Fruit fly (Drosophila melanogaster) whole organism, embryonic: ENCODE measurements around the gene Bx.
A peak's percentile ranks its signal among the peaks of the same experiment; 100 is the strongest.

Source experiments
- Antp ChIP-seq: fragments of 200-800 bp; sonication (Bioruptor generic); optimal IDR thresholded peaks from 3 replicates; lab custom pipeline; 2016; ENCODE audit warnings: missing biosample characterization, missing genetic modification characterization
- Bdp1 ChIP-seq: fragments of 200-800 bp; sonication (Bioruptor generic); optimal IDR thresholded peaks from 3 replicates; lab custom pipeline; 2016; ENCODE audit warnings: missing biosample characterization, missing genetic modification characterization
- CG10147 ChIP-seq: fragments of 200-800 bp; sonication (Bioruptor generic); optimal IDR thresholded peaks from 2 replicates; lab custom pipeline; 2019; ENCODE audit warnings: missing biosample characterization, mild to moderate bottlenecking, missing genetic modification characterization, moderate library complexity
- CG12104 ChIP-seq: fragments of 200-800 bp; sonication (Bioruptor generic); optimal IDR thresholded peaks from 3 replicates; lab custom pipeline; 2016; ENCODE audit warnings: missing biosample characterization, missing genetic modification characterization
- CG12236 ChIP-seq: fragments of 200-800 bp; sonication (Bioruptor generic); optimal IDR thresholded peaks from 2 replicates; lab custom pipeline; 2016; ENCODE audit warnings: missing biosample characterization, missing genetic modification characterization
- CG13296 ChIP-seq: fragments of 200-800 bp; sonication (Bioruptor generic); optimal IDR thresholded peaks from 3 replicates; lab custom pipeline; 2018; ENCODE audit warnings: missing biosample characterization, mild to moderate bottlenecking, missing genetic modification characterization
- CG16813 ChIP-seq: fragments of 200-800 bp; sonication (Bioruptor generic); IDR thresholded peaks from 3 replicates; pipeline ENCODE4 v1.3.6; 2022; ENCODE audit warnings: missing biosample characterization, missing genetic modification characterization; ENCODE audit not compliant: partially characterized antibody
- CG1832 ChIP-seq: fragments of 200-800 bp; sonication (Bioruptor generic); optimal IDR thresholded peaks from 2 replicates; lab custom pipeline; 2017; ENCODE audit warnings: missing biosample characterization, mild to moderate bottlenecking, missing genetic modification characterization, inconsistent platforms
- CG2116 ChIP-seq: fragments of 200-800 bp; sonication (Bioruptor generic); optimal IDR thresholded peaks from 3 replicates; lab custom pipeline; 2018; ENCODE audit warnings: missing biosample characterization, mild to moderate bottlenecking, missing genetic modification characterization
- CG2712 ChIP-seq: fragments of 200-800 bp; optimal IDR thresholded peaks from 3 replicates; lab custom pipeline; 2019; ENCODE audit warnings: missing biosample characterization, mild to moderate bottlenecking, missing genetic modification characterization, moderate library complexity
- CG2875 ChIP-seq: fragments of 200-800 bp; sonication (Bioruptor generic); optimal IDR thresholded peaks from 2 replicates; lab custom pipeline; 2017; ENCODE audit warnings: missing biosample characterization, mild to moderate bottlenecking, missing genetic modification characterization, missing genetic modification reagents
- CG3281 ChIP-seq: fragments of 200-800 bp; sonication (Bioruptor generic); optimal IDR thresholded peaks from 3 replicates; lab custom pipeline; 2017; ENCODE audit warnings: missing biosample characterization, mild to moderate bottlenecking, missing genetic modification characterization
- CG3407 ChIP-seq: fragments of 200-800 bp; sonication (Bioruptor generic); optimal IDR thresholded peaks from 2 replicates; lab custom pipeline; 2018; ENCODE audit warnings: missing biosample characterization, mild to moderate bottlenecking, missing genetic modification characterization
- CG4617 ChIP-seq: fragments of 200-800 bp; sonication (Bioruptor generic); optimal IDR thresholded peaks from 3 replicates; lab custom pipeline; 2016; ENCODE audit warnings: missing biosample characterization, missing genetic modification characterization, borderline replicate concordance
- CG6254 ChIP-seq: fragments of 200-800 bp; sonication (Bioruptor generic); optimal IDR thresholded peaks from 3 replicates; lab custom pipeline; 2017; ENCODE audit warnings: mild to moderate bottlenecking, missing biosample characterization, missing genetic modification reagents, missing genetic modification characterization
- CG7839 ChIP-seq: fragments of 200-800 bp; sonication (Bioruptor generic); optimal IDR thresholded peaks from 3 replicates; lab custom pipeline; 2018; ENCODE audit warnings: missing biosample characterization, mild to moderate bottlenecking, missing genetic modification characterization, moderate library complexity
- Chrac-16 ChIP-seq: fragments of 200-800 bp; sonication (Bioruptor generic); optimal IDR thresholded peaks from 3 replicates; lab custom pipeline; 2016; ENCODE audit warnings: missing biosample characterization, missing genetic modification characterization
- CkIIα-i1 ChIP-seq: fragments of 200-800 bp; sonication (Bioruptor generic); IDR thresholded peaks from 2 replicates; pipeline ENCODE4 v1.3.6; 2022; ENCODE audit warnings: missing biosample characterization, missing genetic modification characterization
- CrebB ChIP-seq: fragments of 200-800 bp; sonication (Bioruptor generic); optimal IDR thresholded peaks from 3 replicates; lab custom pipeline; 2018; ENCODE audit warnings: missing biosample characterization, mild to moderate bottlenecking, missing genetic modification characterization
- Dek ChIP-seq: fragments of 200-800 bp; sonication (Bioruptor generic); optimal IDR thresholded peaks from 3 replicates; lab custom pipeline; 2019; ENCODE audit warnings: missing biosample characterization, mild to moderate bottlenecking, missing genetic modification characterization, moderate library complexity
- Doc2 ChIP-seq: fragments of 200-800 bp; sonication (Bioruptor generic); IDR thresholded peaks from 2 replicates; pipeline ENCODE4 v1.3.6; 2022; ENCODE audit warnings: missing biosample characterization, missing genetic modification characterization
- MBD-R2 ChIP-seq: fragments of 200-800 bp; sonication (Bioruptor generic); IDR thresholded peaks from 2 replicates; pipeline ENCODE4 v1.3.6; 2022; ENCODE audit warnings: missing biosample characterization, missing genetic modification characterization
- Mrtf ChIP-seq: fragments of 200-800 bp; sonication (Bioruptor generic); IDR thresholded peaks from 3 replicates; pipeline ENCODE4 v1.3.6; 2022; ENCODE audit warnings: missing biosample characterization, missing genetic modification characterization
- Neu2 ChIP-seq: fragments of 200-800 bp; sonication (Bioruptor generic); optimal IDR thresholded peaks from 3 replicates; lab custom pipeline; 2016; ENCODE audit warnings: missing biosample characterization, missing genetic modification characterization, borderline replicate concordance
- Sox102F ChIP-seq: fragments of 200-800 bp; sonication (Bioruptor generic); optimal IDR thresholded peaks from 2 replicates; lab custom pipeline; 2018; ENCODE audit warnings: missing biosample characterization, mild to moderate bottlenecking, missing genetic modification characterization, moderate library complexity
- Spps ChIP-seq: fragments of 200-800 bp; sonication (Bioruptor generic); optimal IDR thresholded peaks from 2 replicates; lab custom pipeline; 2018; ENCODE audit warnings: missing biosample characterization, mild to moderate bottlenecking, missing genetic modification characterization
- al ChIP-seq: fragments of 200-800 bp; sonication (Bioruptor generic); IDR thresholded peaks from 2 replicates; pipeline ENCODE4 v1.3.6; 2022; ENCODE audit warnings: missing biosample characterization, missing genetic modification characterization
- ap ChIP-seq: fragments of 200-800 bp; sonication (Bioruptor generic); IDR thresholded peaks from 2 replicates; pipeline ENCODE4 v1.3.6; 2022; ENCODE audit warnings: missing biosample characterization, missing genetic modification characterization
- ato ChIP-seq: fragments of 200-800 bp; sonication (Bioruptor generic); IDR thresholded peaks from 2 replicates; pipeline ENCODE4 v1.3.6; 2022; ENCODE audit warnings: missing biosample characterization, missing genetic modification characterization; ENCODE audit not compliant: partially characterized antibody
- bigmax ChIP-seq: fragments of 200-800 bp; sonication (Bioruptor generic); optimal IDR thresholded peaks from 2 replicates; lab custom pipeline; 2018; ENCODE audit warnings: missing biosample characterization, mild to moderate bottlenecking, missing genetic modification characterization
- chm ChIP-seq: fragments of 200-800 bp; sonication (Bioruptor generic); IDR thresholded peaks from 2 replicates; pipeline ENCODE4 v1.3.6; 2022; ENCODE audit warnings: missing biosample characterization, missing genetic modification characterization
- ci ChIP-seq: fragments of 200-800 bp; sonication (Bioruptor generic); IDR thresholded peaks from 3 replicates; pipeline ENCODE4 v1.3.6; 2022; ENCODE audit warnings: missing biosample characterization, missing genetic modification characterization
- da ChIP-seq: fragments of 200-800 bp; sonication (Bioruptor generic); optimal IDR thresholded peaks from 2 replicates; lab custom pipeline; 2016; ENCODE audit warnings: missing biosample characterization, missing genetic modification characterization
- dmrt11E ChIP-seq: fragments of 200-800 bp; sonication (Bioruptor generic); optimal IDR thresholded peaks from 3 replicates; lab custom pipeline; 2018; ENCODE audit warnings: missing biosample characterization, mild to moderate bottlenecking, missing genetic modification characterization, moderate library complexity
- dysf ChIP-seq: fragments of 200-800 bp; sonication (Bioruptor generic); IDR thresholded peaks from 3 replicates; pipeline ENCODE4 v1.3.6; 2022; ENCODE audit warnings: missing biosample characterization, missing genetic modification characterization
- fd3F ChIP-seq: fragments of 200-800 bp; sonication (Bioruptor generic); optimal IDR thresholded peaks from 2 replicates; lab custom pipeline; 2018; ENCODE audit warnings: missing biosample characterization, mild to moderate bottlenecking, missing genetic modification characterization, moderate library complexity
- hb ChIP-seq: fragments of 200-800 bp; sonication (Bioruptor generic); IDR thresholded peaks from 3 replicates; pipeline ENCODE4 v1.3.6; 2022; ENCODE audit warnings: missing biosample characterization, missing genetic modification characterization; ENCODE audit not compliant: partially characterized antibody
- lbe ChIP-seq: fragments of 200-800 bp; sonication (Bioruptor generic); optimal IDR thresholded peaks from 2 replicates; lab custom pipeline; 2016; ENCODE audit warnings: missing biosample characterization, mild to moderate bottlenecking, missing genetic modification characterization
- mam ChIP-seq: fragments of 200-800 bp; sonication (Bioruptor generic); optimal IDR thresholded peaks from 3 replicates; lab custom pipeline; 2016; ENCODE audit warnings: missing biosample characterization, missing genetic modification characterization
- oc ChIP-seq: fragments of 200-800 bp; sonication (Bioruptor generic); optimal IDR thresholded peaks from 2 replicates; lab custom pipeline; 2018; ENCODE audit warnings: missing biosample characterization, mild to moderate bottlenecking, missing genetic modification characterization, moderate library complexity
- otp ChIP-seq: fragments of 200-800 bp; sonication (Bioruptor generic); IDR thresholded peaks from 3 replicates; pipeline ENCODE4, ENCODE4 v1.3.6; 2022; ENCODE audit warnings: missing biosample characterization, missing genetic modification characterization
- schlank ChIP-seq: fragments of 200-800 bp; sonication (Bioruptor generic); optimal IDR thresholded peaks from 2 replicates; lab custom pipeline; 2018; ENCODE audit warnings: missing biosample characterization, mild to moderate bottlenecking, missing genetic modification characterization
- slbo ChIP-seq: fragments of 200-800 bp; sonication (Bioruptor generic); IDR thresholded peaks from 2 replicates; pipeline ENCODE4 v1.3.6; 2022; ENCODE audit warnings: missing biosample characterization, missing genetic modification characterization
- slp2 ChIP-seq: fragments of 200-800 bp; sonication (Bioruptor generic); optimal IDR thresholded peaks from 2 replicates; lab custom pipeline; 2016; ENCODE audit warnings: missing biosample characterization, missing genetic modification characterization
- sqz ChIP-seq: fragments of 200-800 bp; sonication (Bioruptor generic); optimal IDR thresholded peaks from 3 replicates; lab custom pipeline; 2018; ENCODE audit warnings: missing biosample characterization, mild to moderate bottlenecking, missing genetic modification characterization
- vfl ChIP-seq: fragments of 200-800 bp; sonication (Bioruptor generic); optimal IDR thresholded peaks from 2 replicates; lab custom pipeline; 2016; ENCODE audit warnings: missing biosample characterization, missing genetic modification characterization
- wek ChIP-seq: fragments of 200-800 bp; sonication (Bioruptor generic); optimal IDR thresholded peaks from 3 replicates; lab custom pipeline; 2018; ENCODE audit warnings: missing biosample characterization, mild to moderate bottlenecking, missing genetic modification characterization, moderate library complexity
- zfh2 ChIP-seq: fragments of 200-800 bp; sonication (Bioruptor generic); optimal IDR thresholded peaks from 2 replicates; lab custom pipeline; 2016; ENCODE audit warnings: missing biosample characterization, missing genetic modification characterization

Gene Bx

dm6 chrX:18506639-18507528 is 8.3 kb upstream of the Bx start (continued):
- TF ChIP-seq Bdp1 (GFP tag; lab: Kevin White, UChicago) (peak; percentile 26), CG3281 (GFP tag; lab: Kevin White, UChicago) (peak; percentile 75), CG16813 (GFP tag; lab: Robert Waterston, UW) (no peak), CG13296 (GFP tag; lab: Kevin White, UChicago) (peak; percentile 50), CkIIα-i1 (GFP tag; lab: Robert Waterston, UW) (0 out of 2 replicates have a peak, but pooled peaks have one; percentile 24), oc (tag; lab: Kevin White, UChicago) (peak; percentile 5), sqz (no peak), bigmax (GFP tag; lab: Kevin White, UChicago) (no peak), CG12104 (GFP tag; lab: Kevin White, UChicago) (peak; percentile 65), zfh2 (peak; percentile 56), al (peak; percentile 58; the same call in 1 of the 2 replicates), wek (GFP tag; lab: Kevin White, UChicago) (peak; percentile 41), Antp (GFP tag; lab: Kevin White, UChicago) (peak; percentile 81), Mrtf (GFP tag; lab: Robert Waterston, UW) (peak; percentile 74), CG2875 (GFP tag; lab: Kevin White, UChicago) (peak; percentile 61), MBD-R2 (GFP tag; lab: Robert Waterston, UW) (peak; percentile 53; the same call in 1 of the 2 replicates), Sox102F (GFP tag; lab: Kevin White, UChicago) (peak; percentile 79), otp (peak; percentile 88), CG1832 (peak; percentile 4), slbo (GFP tag; lab: Robert Waterston, UW) (peak; percentile 75), CG12236 (peak; percentile 25), CG2116 (GFP tag; lab: Kevin White, UChicago) (peak; percentile 41), Doc2 (GFP tag; lab: Robert Waterston, UW) (no peak), Dek (tag; lab: Kevin White, UChicago) (peak; percentile 28), CG4617 (peak; percentile 41), chm (peak; percentile 89), Neu2 (GFP tag; lab: Kevin White, UChicago) (no peak), CrebB (tag; lab: Kevin White, UChicago) (peak; percentile 7), da (GFP tag; lab: Kevin White, UChicago) (peak; percentile 25), ap (GFP tag; lab: Robert Waterston, UW) (peak; percentile 76), ato (GFP tag; lab: Robert Waterston, UW) (no peak), dmrt11E (peak; percentile 60), CG6254 (GFP tag; lab: Kevin White, UChicago) (peak; percentile 84), lbe (GFP tag; lab: Kevin White, UChicago) (no peak), hb (GFP tag; lab: Robert Waterston, UW) (no peak), vfl (GFP tag; lab: Kevin White, UChicago) (peak; percentile 18), mam (peak; percentile 60), Spps (tag; lab: Kevin White, UChicago) (peak; percentile 62), dysf (GFP tag; lab: Robert Waterston, UW) (peak; percentile 85), Chrac-16 (GFP tag; lab: Kevin White, UChicago) (peak; percentile 69), ci (GFP tag; lab: Robert Waterston, UW) (peak; percentile 96), CG7839 (tag; lab: Kevin White, UChicago) (peak; percentile 80), fd3F (GFP tag; lab: Kevin White, UChicago) (no peak), CG10147 (peak; percentile 68), slp2 (GFP tag; lab: Kevin White, UChicago) (peak; percentile 53), schlank (tag; lab: Kevin White, UChicago) (no peak), CG3407 (peak; percentile 26), CG2712 (tag; lab: Kevin White, UChicago) (peak; percentile 78)
